Fruit fly (Drosophila melanogaster): ENCODE results near the gene Ccdc85.
A peak's percentile ranks its signal among the peaks of the same experiment; 100 is the strongest.

Ccdc85 gene

dm6 chr2L:2992664-2993174 lies 6.4 kb upstream of the Ccdc85 start, which contains the start of the genes okr and CG3558 (continued):
- peak in 1 of 2 experiments; percentile 52 for TF ChIP-seq Eip74EF (GFP tag; optimal IDR thresholded peaks at IDR 0.05)
- peak; percentile 23 for TF ChIP-seq Lhr (GFP tag; optimal IDR thresholded peaks at IDR 0.05)
- no peak for TF ChIP-seq CG11456 (GFP tag; IDR thresholded peaks at IDR 0.05)
- peak; percentile 8 for TF ChIP-seq CG17829 (tag; optimal IDR thresholded peaks at IDR 0.05)
- TF ChIP-seq Med (GFP tag), result peak; percentile 81
- TF ChIP-seq CG33213 (GFP tag; optimal IDR thresholded peaks at IDR 0.05), result peak; percentile 0
- peak; percentile 39 for TF ChIP-seq nmo (GFP tag; optimal IDR thresholded peaks at IDR 0.05)
- peak; percentile 86 for TF ChIP-seq Doc3 (GFP tag; IDR thresholded peaks at IDR 0.05; ENCODE audit: partially characterized antibody)
- TF ChIP-seq CG13287 (GFP tag; IDR thresholded peaks at IDR 0.05; ENCODE audit: partially characterized antibody), result peak; percentile 90
- TF ChIP-seq Nf-YA (GFP tag; IDR thresholded peaks at IDR 0.05), result no peak
- peak; percentile 59 for TF ChIP-seq CG17186 (GFP tag; optimal IDR thresholded peaks at IDR 0.05)
- TF ChIP-seq CG2129 (GFP tag; IDR thresholded peaks at IDR 0.05; ENCODE audit: partially characterized antibody), result peak; percentile 77
- no peak for TF ChIP-seq ssp (GFP tag; IDR thresholded peaks at IDR 0.05)
- peak; percentile 84 for TF ChIP-seq CG16813 (GFP tag; IDR thresholded peaks at IDR 0.05; ENCODE audit: partially characterized antibody)
- TF ChIP-seq NfI (GFP tag; optimal IDR thresholded peaks at IDR 0.05), result no peak

DNA sequence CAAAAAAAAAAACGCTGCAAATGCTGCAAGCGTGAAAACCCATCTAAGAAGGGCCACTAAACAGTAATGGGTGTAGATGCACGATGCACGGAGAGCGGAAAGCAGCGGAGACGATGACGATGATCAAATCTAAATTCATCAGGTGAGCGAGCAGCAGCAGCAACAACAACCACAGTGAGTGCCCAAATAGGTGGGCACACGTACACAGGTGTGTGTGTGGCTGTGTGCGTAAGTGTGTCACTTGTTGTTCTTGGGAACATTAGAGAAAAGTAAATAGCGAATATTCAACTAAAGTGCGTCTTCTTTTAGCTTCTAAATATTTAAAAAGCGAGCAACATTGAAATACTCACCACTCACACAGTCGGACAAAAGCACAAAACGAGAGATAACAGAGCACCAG lies 5.8 kb upstream of the Ccdc85 start:
- TF ChIP-seq CG10543 (GFP tag; optimal IDR thresholded peaks at IDR 0.05), result peak; percentile 66
- no peak for TF ChIP-seq CG4820 (GFP tag; optimal IDR thresholded peaks at IDR 0.05)
- no peak for TF ChIP-seq CG10979 (tag; optimal IDR thresholded peaks at IDR 0.05)
- TF ChIP-seq Dad (GFP tag; optimal IDR thresholded peaks at IDR 0.05), result no peak
- TF ChIP-seq vnd (GFP tag; IDR thresholded peaks at IDR 0.05; ENCODE audit: partially characterized antibody), result no peak
- TF ChIP-seq Hmx (GFP tag; optimal IDR thresholded peaks at IDR 0.05), result no peak
- no peak for TF ChIP-seq Sry-β (GFP tag; optimal IDR thresholded peaks at IDR 0.05)
- no peak for TF ChIP-seq wek (GFP tag; optimal IDR thresholded peaks at IDR 0.05)
- TF ChIP-seq CG14014 (GFP tag; IDR thresholded peaks at IDR 0.05), result no peak
- TF ChIP-seq CG7786 (GFP tag; optimal IDR thresholded peaks at IDR 0.05), result no peak
- no peak for TF ChIP-seq so (GFP tag; IDR thresholded peaks at IDR 0.05)
- no peak for TF ChIP-seq Xrp1 (GFP tag; IDR thresholded peaks at IDR 0.05)
- TF ChIP-seq chinmo (GFP tag; IDR thresholded peaks at IDR 0.05; ENCODE audit: partially characterized antibody), result peak; percentile 14; the same call in 1 of the 4 replicates
- no peak for TF ChIP-seq Jarid2 (GFP tag; optimal IDR thresholded peaks at IDR 0.05)
- TF ChIP-seq Lim3 (GFP tag; IDR thresholded peaks at IDR 0.05), result no peak
- no peak for TF ChIP-seq Ada2b (GFP tag; IDR thresholded peaks at IDR 0.05)
- TF ChIP-seq CG13624 (GFP tag; optimal IDR thresholded peaks at IDR 0.05), result no peak
- no peak for TF ChIP-seq Hr78 (GFP tag; optimal IDR thresholded peaks at IDR 0.05)
- no peak for TF ChIP-seq hkb (optimal IDR thresholded peaks at IDR 0.05)
- peak; percentile 35; the same call in 1 of the 2 replicates for TF ChIP-seq hkb (GFP tag; IDR thresholded peaks at IDR 0.05)
- no peak for TF ChIP-seq aop (GFP tag; IDR thresholded peaks at IDR 0.05)
- no peak for TF ChIP-seq CG7745 (tag; optimal IDR thresholded peaks at IDR 0.05)
- no peak for TF ChIP-seq abd-A (tag; optimal IDR thresholded peaks at IDR 0.05)
- no peak for TF ChIP-seq CG32532 (GFP tag; IDR thresholded peaks at IDR 0.05)
- TF ChIP-seq CG3995 (GFP tag; optimal IDR thresholded peaks at IDR 0.05), result no peak
- no peak for TF ChIP-seq CG11398 (GFP tag; optimal IDR thresholded peaks at IDR 0.05)
- TF ChIP-seq NfI (GFP tag; optimal IDR thresholded peaks at IDR 0.05), result no peak
- peak; percentile 36 for TF ChIP-seq kah (GFP tag; optimal IDR thresholded peaks at IDR 0.05)
- TF ChIP-seq zen2 (GFP tag; IDR thresholded peaks at IDR 0.05; ENCODE audit: partially characterized antibody), result no peak
- no peak for TF ChIP-seq HLH54F (GFP tag; optimal IDR thresholded peaks at IDR 0.05)
- TF ChIP-seq CG34422 (GFP tag; IDR thresholded peaks at IDR 0.05), result peak; percentile 35; the same call in 1 of the 3 replicates
- TF ChIP-seq CG14667 (GFP tag; IDR thresholded peaks at IDR 0.05), result no peak
- TF ChIP-seq CG16813 (GFP tag; IDR thresholded peaks at IDR 0.05; ENCODE audit: partially characterized antibody), result no peak
- TF ChIP-seq MESR4 (GFP tag; optimal IDR thresholded peaks at IDR 0.05), result peak; percentile 30
- TF ChIP-seq tap (tag; optimal IDR thresholded peaks at IDR 0.05), result no peak
- TF ChIP-seq cad (GFP tag; optimal IDR thresholded peaks at IDR 0.05), result no peak

Measured in whole organism, embryonic.